Fruit fly (Drosophila melanogaster) whole organism, prepupa: ENCODE measurements around the gene SdhAL.

Source experiments
- CG10631 ChIP-seq: fragments of 200-800 bp; sonication (Bioruptor generic); optimal IDR thresholded peaks from 2 replicates; lab custom pipeline; 2016; ENCODE audit warnings: missing biosample characterization, missing genetic modification characterization
- CG11294 ChIP-seq: fragments of 200-800 bp; sonication (Bioruptor generic); IDR thresholded peaks from 2 replicates; pipeline ENCODE4 v1.3.6; 2022; ENCODE audit warnings: missing biosample characterization, missing genetic modification characterization
- CG4318 ChIP-seq: fragments of 200-800 bp; sonication (Bioruptor generic); optimal IDR thresholded peaks from 3 replicates; lab custom pipeline; 2017; ENCODE audit warnings: missing biosample characterization, mild to moderate bottlenecking, missing genetic modification characterization
- CG6276 ChIP-seq: fragments of 200-800 bp; sonication (Bioruptor generic); optimal IDR thresholded peaks from 2 replicates; lab custom pipeline; 2017; ENCODE audit warnings: missing biosample characterization, mild to moderate bottlenecking, missing genetic modification characterization
- Eip93F ChIP-seq: fragments of 200-800 bp; sonication (Bioruptor generic); optimal IDR thresholded peaks from 2 replicates; lab custom pipeline; 2016; ENCODE audit warnings: missing biosample characterization, mild to moderate bottlenecking, missing genetic modification characterization
- Ets21C ChIP-seq: fragments of 200-800 bp; sonication (Bioruptor generic); optimal IDR thresholded peaks from 3 replicates; lab custom pipeline; 2016; ENCODE audit warnings: missing biosample characterization, missing genetic modification characterization
- Gug ChIP-seq: fragments of 200-800 bp; sonication (Bioruptor generic); IDR thresholded peaks from 2 replicates; pipeline ENCODE4 v1.3.6; 2022; ENCODE audit warnings: missing biosample characterization, missing genetic modification characterization
- Hr38 ChIP-seq: sonication (Bioruptor generic); optimal IDR thresholded peaks from 2 replicates; lab custom pipeline; 2016; ENCODE audit warnings: missing biosample characterization, missing genetic modification characterization
- Hr39 ChIP-seq: fragments of 200-800 bp; sonication (Bioruptor generic); optimal IDR thresholded peaks from 2 replicates; lab custom pipeline; 2016; ENCODE audit warnings: missing biosample characterization, missing genetic modification characterization
- Lpt ChIP-seq: fragments of 200-800 bp; sonication (Bioruptor generic); optimal IDR thresholded peaks from 3 replicates; lab custom pipeline; 2016; ENCODE audit warnings: missing biosample characterization, missing genetic modification characterization
- Sox14 ChIP-seq: fragments of 200-800 bp; sonication (Bioruptor generic); optimal IDR thresholded peaks from 3 replicates; lab custom pipeline; 2016; ENCODE audit warnings: missing biosample characterization, missing genetic modification characterization
- acj6 ChIP-seq: fragments of 200-800 bp; sonication (Bioruptor generic); optimal IDR thresholded peaks from 3 replicates; lab custom pipeline; 2016; ENCODE audit warnings: missing biosample characterization, missing genetic modification characterization
- svp ChIP-seq: fragments of 200-800 bp; sonication (Bioruptor generic); peaks from one replicate; lab custom pipeline; 2016; ENCODE audit warnings: missing biosample characterization, missing genetic modification characterization

dm6 chr3L:11937270-11937669, 12.7 kb upstream of the SdhAL start:
- TF ChIP-seq Hr39 (GFP tag; lab: Kevin White, UChicago) (no peak), Hr38 (GFP tag; lab: Kevin White, UChicago) (no peak), svp (GFP tag; lab: Kevin White, UChicago) (no peak), Lpt (no peak), Eip93F (GFP tag; lab: Kevin White, UChicago) (no peak), Sox14 (GFP tag; lab: Kevin White, UChicago) (no peak), Gug (GFP tag; lab: Robert Waterston, UW) (no peak), CG4318 (GFP tag; lab: Kevin White, UChicago) (no peak), CG10631 (GFP tag; lab: Kevin White, UChicago) (no peak), CG11294 (GFP tag; lab: Robert Waterston, UW) (no peak), CG6276 (GFP tag; lab: Kevin White, UChicago) (no peak), acj6 (GFP tag; lab: Kevin White, UChicago) (no peak), Ets21C (GFP tag; lab: Kevin White, UChicago) (no peak)
